Worm (Caenorhabditis elegans) whole organism, L3 larva: ENCODE results near the gene srw-136.

Source experiments
- R02D3.7 ChIP-seq: fragments of 150-350 bp; optimal IDR thresholded peaks from 2 replicates; lab custom pipeline; 2014; ENCODE audit warnings: missing biosample characterization, missing genetic modification characterization
- aly-2 ChIP-seq: fragments of 150-350 bp; optimal IDR thresholded peaks from 2 replicates; lab custom pipeline; 2014; ENCODE audit warnings: missing biosample characterization, missing genetic modification characterization
- ama-1 ChIP-seq: fragments of 150-350 bp; optimal IDR thresholded peaks from 2 replicates; lab custom pipeline; 2018
- ceh-16 ChIP-seq: sonication (generic microtip); optimal IDR thresholded peaks from 2 replicates; lab custom pipeline; 2017; ENCODE audit warnings: missing biosample characterization, missing genetic modification characterization
- ceh-28 ChIP-seq: fragments of 150-350 bp; optimal IDR thresholded peaks from 2 replicates; lab custom pipeline; 2014; ENCODE audit warnings: missing biosample characterization, missing genetic modification reagents, missing genetic modification characterization
- daf-12 ChIP-seq: fragments of 150-350 bp; optimal IDR thresholded peaks from 2 replicates; lab custom pipeline; 2014; ENCODE audit warnings: missing biosample characterization, missing genetic modification reagents, missing genetic modification characterization
- egl-5 ChIP-seq: fragments of 150-350 bp; optimal IDR thresholded peaks from 2 replicates; lab custom pipeline; 2017; ENCODE audit warnings: missing biosample characterization, missing genetic modification reagents, missing genetic modification characterization, inconsistent platforms
- elt-1 ChIP-seq: fragments of 150-350 bp; optimal IDR thresholded peaks from 2 replicates; lab custom pipeline; 2014; ENCODE audit warnings: missing biosample characterization, missing genetic modification characterization
- elt-2 ChIP-seq: sonication (generic microtip); optimal IDR thresholded peaks from 2 replicates; lab custom pipeline; 2016; ENCODE audit warnings: missing genetic modification reagents, mild to moderate bottlenecking, missing genetic modification characterization, missing compliant biosample characterization
- elt-3 ChIP-seq, 3 experiments: fragments of 150-350 bp in 1 of 3; sonication (generic microtip) in 2 of 3; optimal IDR thresholded peaks; 2 replicates in 2 of 3; 4 replicates in 1 of 3; lab custom pipeline; 2014 to 2017; ENCODE audit warnings: missing biosample characterization in 3 of 3, missing genetic modification characterization in 3 of 3
- eor-1 ChIP-seq, 2 experiments: fragments of 150-350 bp; optimal IDR thresholded peaks; 2 replicates each; lab custom pipeline; 2014 to 2018; ENCODE audit warnings: missing biosample characterization in 2 of 2, missing genetic modification characterization in 2 of 2
- fkh-2 ChIP-seq: fragments of 150-350 bp; optimal IDR thresholded peaks from 2 replicates; lab custom pipeline; 2014; ENCODE audit warnings: missing biosample characterization, missing genetic modification reagents, missing genetic modification characterization
- fos-1 ChIP-seq: fragments of 150-350 bp; optimal IDR thresholded peaks from 2 replicates; lab custom pipeline; 2014; ENCODE audit warnings: missing biosample characterization, missing genetic modification characterization
- jun-1 ChIP-seq: fragments of 150-350 bp; optimal IDR thresholded peaks from 2 replicates; lab custom pipeline; 2014; ENCODE audit warnings: missing biosample characterization, missing genetic modification reagents, missing genetic modification characterization
- lin-15B ChIP-seq: fragments of 150-350 bp; optimal IDR thresholded peaks from 2 replicates; lab custom pipeline; 2014; ENCODE audit warnings: missing biosample characterization, missing genetic modification characterization
- lin-39 ChIP-seq: fragments of 150-350 bp; optimal IDR thresholded peaks from 2 replicates; lab custom pipeline; 2018; ENCODE audit warnings: missing biosample characterization, missing genetic modification reagents, missing genetic modification characterization
- lsy-12 ChIP-seq: sonication (generic microtip); optimal IDR thresholded peaks from 2 replicates; lab custom pipeline; 2016; ENCODE audit warnings: mild to moderate bottlenecking, missing genetic modification characterization, missing compliant biosample characterization
- mdl-1 ChIP-seq: fragments of 150-350 bp; optimal IDR thresholded peaks from 2 replicates; lab custom pipeline; 2014; ENCODE audit warnings: missing biosample characterization, missing genetic modification characterization
- mml-1 ChIP-seq: fragments of 150-350 bp; sonication (generic microtip); optimal IDR thresholded peaks from 3 replicates; lab custom pipeline; 2014; ENCODE audit warnings: missing biosample characterization, missing genetic modification characterization
- nhr-11 ChIP-seq: fragments of 150-350 bp; optimal IDR thresholded peaks from 2 replicates; lab custom pipeline; 2014; ENCODE audit warnings: missing biosample characterization, missing genetic modification characterization
- nhr-23 ChIP-seq: fragments of 150-350 bp; optimal IDR thresholded peaks from 2 replicates; lab custom pipeline; 2014; ENCODE audit warnings: missing biosample characterization, missing genetic modification reagents, missing genetic modification characterization
- nhr-237 ChIP-seq: fragments of 150-350 bp; optimal IDR thresholded peaks from 2 replicates; lab custom pipeline; 2014; ENCODE audit warnings: missing biosample characterization, missing genetic modification characterization
- nhr-25 ChIP-seq: sonication (generic microtip); optimal IDR thresholded peaks from 2 replicates; lab custom pipeline; 2017; ENCODE audit warnings: missing biosample characterization, missing genetic modification characterization
- nhr-28 ChIP-seq: fragments of 150-350 bp; optimal IDR thresholded peaks from 2 replicates; lab custom pipeline; 2014; ENCODE audit warnings: missing biosample characterization, missing genetic modification characterization
- nhr-43 ChIP-seq: sonication (generic microtip); optimal IDR thresholded peaks from 2 replicates; lab custom pipeline; 2016; ENCODE audit warnings: mild to moderate bottlenecking, missing genetic modification characterization, missing compliant biosample characterization; ENCODE audit not compliant: poor library complexity, severe bottlenecking
- nhr-67 ChIP-seq: fragments of 150-350 bp; optimal IDR thresholded peaks from 2 replicates; lab custom pipeline; 2014; ENCODE audit warnings: missing biosample characterization, missing genetic modification characterization
- nhr-76 ChIP-seq: fragments of 150-350 bp; sonication (generic microtip); optimal IDR thresholded peaks from 5 replicates; lab custom pipeline; 2014; ENCODE audit warnings: missing biosample characterization, missing genetic modification characterization
- pha-4 ChIP-seq: fragments of 150-350 bp; optimal IDR thresholded peaks from 2 replicates; lab custom pipeline; 2014; ENCODE audit warnings: missing biosample characterization, missing genetic modification reagents, missing genetic modification characterization
- pqm-1 ChIP-seq: fragments of 150-350 bp; optimal IDR thresholded peaks from 2 replicates; lab custom pipeline; 2017; ENCODE audit warnings: missing biosample characterization, missing genetic modification characterization, inconsistent platforms
- sea-2 ChIP-seq: fragments of 150-350 bp; sonication (generic microtip); optimal IDR thresholded peaks from 4 replicates; lab custom pipeline; 2014; ENCODE audit warnings: missing biosample characterization, missing genetic modification reagents, missing genetic modification characterization
- snpc-4 ChIP-seq: fragments of 150-350 bp; optimal IDR thresholded peaks from 2 replicates; lab custom pipeline; 2014; ENCODE audit warnings: missing biosample characterization, missing genetic modification characterization
- tbx-2 ChIP-seq: sonication (generic microtip); optimal IDR thresholded peaks from 2 replicates; lab custom pipeline; 2016; ENCODE audit warnings: mild to moderate bottlenecking, missing genetic modification characterization, missing compliant biosample characterization
- unc-39 ChIP-seq: sonication (generic microtip); optimal IDR thresholded peaks from 4 replicates; lab custom pipeline; 2017; ENCODE audit warnings: missing biosample characterization, missing genetic modification characterization
- unc-62 ChIP-seq: fragments of 150-350 bp; sonication (generic microtip); optimal IDR thresholded peaks from 4 replicates; lab custom pipeline; 2014; ENCODE audit warnings: missing biosample characterization, missing genetic modification reagents, missing genetic modification characterization
- zag-1 ChIP-seq: fragments of 150-350 bp; optimal IDR thresholded peaks from 2 replicates; lab custom pipeline; 2014; ENCODE audit warnings: missing biosample characterization, missing genetic modification characterization
- ztf-11 ChIP-seq: fragments of 150-350 bp; optimal IDR thresholded peaks from 2 replicates; lab custom pipeline; 2014; ENCODE audit warnings: missing biosample characterization, missing genetic modification characterization
- ztf-4 ChIP-seq: fragments of 150-350 bp; optimal IDR thresholded peaks from 2 replicates; lab custom pipeline; 2014; ENCODE audit warnings: missing biosample characterization, missing genetic modification characterization

Gene srw-136

DNA sequence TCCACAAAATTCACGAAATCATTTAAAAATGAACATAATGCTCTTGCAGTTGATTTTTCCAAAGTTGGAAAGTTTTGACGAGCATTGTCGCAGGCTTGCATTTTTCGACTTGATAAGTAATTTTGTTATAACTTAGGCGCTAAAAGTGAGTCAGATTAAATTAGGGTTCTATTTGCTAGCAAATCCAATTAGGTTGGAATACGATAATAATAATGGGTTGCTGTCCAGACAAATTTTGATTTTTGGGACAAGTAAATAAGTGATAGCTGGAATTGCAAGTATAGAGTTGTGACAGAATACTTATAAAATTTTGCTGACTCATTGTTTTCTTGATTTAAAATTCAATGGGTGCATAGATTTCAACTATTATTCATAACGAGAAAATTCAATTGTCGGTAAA, 4.4 kb downstream of the srw-136 start, which contains the start of gene srw-112:
Gene srw-112 (minus strand): TSS at position 101 of the 400 bp plus-strand sequence.
- TF ChIP-seq nhr-76: no peak
- no peak for TF ChIP-seq nhr-11
- TF ChIP-seq snpc-4: no peak
- TF ChIP-seq elt-3 (tag; optimal IDR thresholded peaks at IDR 0.05; lab: Kevin White, UChicago): no peak
- no peak for TF ChIP-seq elt-1 (tag; lab: Kevin White, UChicago)
- no peak for TF ChIP-seq pqm-1 (tag; lab: Kevin White, UChicago)
- no peak for TF ChIP-seq lsy-12 (tag; lab: Kevin White, UChicago)
- no peak for TF ChIP-seq nhr-237 (tag; lab: Kevin White, UChicago)
- no peak for TF ChIP-seq mml-1 (tag; lab: Kevin White, UChicago)
- no peak for TF ChIP-seq ceh-16 (tag; lab: Kevin White, UChicago)
- TF ChIP-seq, all 47 proteins: peak for 0

DNA sequence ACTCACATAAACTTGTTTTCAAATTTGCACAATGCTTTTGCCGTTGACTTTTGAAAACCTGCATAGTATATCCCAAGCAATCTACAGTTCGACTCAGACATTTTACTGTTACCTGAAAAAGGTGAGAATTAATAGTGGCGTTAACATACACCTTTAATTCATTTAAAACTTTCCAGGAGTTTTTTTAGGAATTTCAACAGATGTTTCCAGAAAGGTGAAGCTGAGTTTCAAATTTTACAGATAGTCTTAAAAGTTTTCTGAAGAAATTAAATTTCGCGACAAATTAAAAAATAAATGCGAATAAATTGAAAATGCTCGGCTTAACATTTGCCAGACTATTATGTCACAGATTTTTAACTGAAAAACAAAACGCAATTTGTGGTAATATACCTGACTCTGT, 10.6 kb downstream of the srw-136 start, which contains the start of gene srw-119:
Gene srw-119 (minus strand): TSS at position 101 of the 400 bp plus-strand sequence.
- no peak for TF ChIP-seq nhr-76

DNA sequence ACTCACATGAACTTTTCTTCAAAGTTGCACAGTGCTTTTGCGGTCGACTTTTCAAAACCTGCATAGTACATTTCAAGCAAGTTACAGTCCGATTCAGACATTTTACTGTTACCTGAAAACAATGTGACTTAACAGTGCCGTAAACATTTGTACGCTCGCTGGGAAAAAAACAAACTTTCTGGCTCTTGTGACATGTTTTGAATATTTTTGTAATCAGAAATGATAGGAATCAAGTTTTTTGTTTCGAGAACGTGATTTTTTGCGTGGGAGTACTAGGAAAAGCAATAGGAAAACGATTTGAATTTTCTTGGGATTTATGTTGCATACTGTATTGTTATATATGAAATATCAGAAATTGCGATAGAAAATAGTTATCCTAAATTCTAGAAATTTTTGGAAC, 14.3 kb downstream of the srw-136 start, which contains the start of gene srw-120:
Gene srw-120 (minus strand): TSS at position 101 of the 400 bp plus-strand sequence.
- TF ChIP-seq unc-39 (tag; lab: Kevin White, UChicago): no peak
- TF ChIP-seq lin-39 (tag; lab: Kevin White, UChicago): no peak
- no peak for TF ChIP-seq nhr-67 (tag; lab: Kevin White, UChicago)
- no peak for TF ChIP-seq ztf-4
- TF ChIP-seq nhr-11: no peak
- no peak for TF ChIP-seq mdl-1 (tag; lab: Kevin White, UChicago)
- no peak for TF ChIP-seq ceh-16 (tag; lab: Kevin White, UChicago)
- TF ChIP-seq sea-2 (GFP tag; lab: Kevin White, UChicago): no peak
- no peak for TF ChIP-seq lin-15B (tag; lab: Kevin White, UChicago)
- TF ChIP-seq tbx-2 (tag; lab: Kevin White, UChicago): no peak
- TF ChIP-seq eor-1 (tag; optimal IDR thresholded peaks at IDR 0.05; lab: Kevin White, UChicago): no peak
- no peak for TF ChIP-seq nhr-76
- TF ChIP-seq unc-62 (GFP tag; lab: Kevin White, UChicago): no peak
- TF ChIP-seq elt-2: no peak
- no peak for TF ChIP-seq nhr-43 (tag; lab: Kevin White, UChicago)
- TF ChIP-seq fkh-2 (tag; lab: Kevin White, UChicago): no peak
- no peak for TF ChIP-seq ztf-11
- TF ChIP-seq elt-3 (tag; optimal IDR thresholded peaks at IDR 0.05; lab: Kevin White, UChicago): no peak
- no peak for TF ChIP-seq mml-1 (tag; lab: Kevin White, UChicago)
- TF ChIP-seq daf-12 (tag; lab: Kevin White, UChicago): no peak

DNA sequence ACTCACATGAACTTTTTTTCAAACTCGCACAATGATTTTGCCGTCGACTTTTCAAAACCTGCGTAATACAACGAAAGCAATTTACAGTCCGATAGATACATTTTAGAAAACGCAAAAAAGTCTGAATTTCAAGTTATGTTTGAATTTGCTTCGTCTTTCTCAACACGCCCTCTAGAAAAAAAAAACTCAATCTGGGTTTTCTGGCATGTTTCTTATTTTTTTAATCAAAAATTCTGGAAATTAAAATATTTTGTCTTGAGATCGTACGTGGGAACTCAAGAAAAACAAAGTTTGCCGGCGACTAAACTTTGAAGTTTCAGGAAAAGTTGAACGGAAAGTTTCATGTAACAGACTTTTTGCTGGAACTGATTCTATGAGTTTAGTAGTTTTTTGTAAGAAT, 16.6 kb downstream of the srw-136 start, which contains the start of gene srw-115:
Gene srw-115 (minus strand): TSS at position 101 of the 400 bp plus-strand sequence.
- TF ChIP-seq ama-1 (lab: Kevin White, UChicago) (no peak), nhr-25 (tag; lab: Kevin White, UChicago) (no peak), nhr-28 (tag; lab: Kevin White, UChicago) (no peak), nhr-23 (tag; lab: Kevin White, UChicago) (no peak), zag-1 (tag; lab: Kevin White, UChicago) (no peak), lsy-12 (tag; lab: Kevin White, UChicago) (no peak), fkh-2 (tag; lab: Kevin White, UChicago) (no peak), elt-2 (no peak), jun-1 (no peak), fos-1 (tag; lab: Kevin White, UChicago) (no peak), nhr-76 (no peak), egl-5 (no peak), ztf-11 (no peak), eor-1 (tag; optimal IDR thresholded peaks at IDR 0.05; lab: Kevin White, UChicago) (no peak), aly-2 (tag; lab: Kevin White, UChicago) (no peak), ceh-28 (tag; lab: Kevin White, UChicago) (no peak), ztf-4 (no peak), mml-1 (tag; lab: Kevin White, UChicago) (no peak), R02D3.7 (no peak), pha-4 (no peak)
- TF ChIP-seq, all 47 proteins: peak for 0
